Worm (Caenorhabditis elegans) whole organism, young adult: ENCODE results near the gene clec-135.

Experiments
- gei-17 ChIP-seq: fragments of 200-800 bp; sonication (Bioruptor generic); optimal IDR thresholded peaks from 2 replicates; lab custom pipeline; 2018; ENCODE audit warnings: mild to moderate bottlenecking, missing genetic modification characterization, missing compliant biosample characterization
- unc-130 ChIP-seq: sonication (generic microtip); optimal IDR thresholded peaks from 2 replicates; lab custom pipeline; 2016; ENCODE audit warnings: missing genetic modification reagents, missing genetic modification characterization, missing compliant biosample characterization

DNA sequence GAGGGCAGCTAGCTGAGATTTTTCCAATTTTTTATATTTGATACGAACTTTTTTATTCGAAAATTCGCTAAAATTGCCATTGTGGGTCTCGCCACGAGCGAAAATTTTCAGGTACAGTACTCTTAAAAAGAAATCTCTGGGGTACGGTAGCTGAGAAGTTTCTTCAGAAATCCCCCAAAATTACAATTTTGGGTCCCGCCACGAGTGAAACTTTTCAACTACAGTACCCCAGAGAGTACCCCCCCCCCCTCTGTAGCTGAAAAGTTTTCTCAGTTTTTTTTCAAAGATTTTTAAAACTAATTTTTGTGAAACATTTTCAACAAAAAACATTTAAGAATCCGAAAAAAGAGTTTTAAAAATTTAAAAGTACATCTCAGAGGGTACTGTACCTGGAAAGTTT is 13.6 kb downstream of the clec-135 start:
- TF ChIP-seq gei-17 (GFP tag; lab: Kevin White, UChicago) (no peak), unc-130 (GFP tag; lab: Kevin White, UChicago) (no peak)
